Fruit fly (Drosophila melanogaster) whole organism, pupa: ENCODE results near the gene Pli.
A peak's percentile ranks its signal among the peaks of the same experiment; 100 is the strongest.

Experiments
- CG4496 ChIP-seq: fragments of 200-800 bp; sonication (Bioruptor generic); IDR thresholded peaks from 3 replicates; pipeline ENCODE4 v1.3.6; 2022; ENCODE audit warnings: missing biosample characterization, missing genetic modification characterization
- EcR ChIP-seq: fragments of 200-800 bp; sonication (Bioruptor generic); optimal IDR thresholded peaks from 3 replicates; lab custom pipeline; 2019; ENCODE audit warnings: missing biosample characterization, missing genetic modification characterization, mild to moderate bottlenecking, moderate library complexity, missing genetic modification reagents
- Ets98B ChIP-seq: fragments of 200-800 bp; sonication (Bioruptor generic); IDR thresholded peaks from 2 replicates; pipeline ENCODE4 v1.3.6; 2022; ENCODE audit warnings: missing biosample characterization, missing genetic modification characterization
- gl ChIP-seq: fragments of 200-800 bp; sonication (Bioruptor generic); optimal IDR thresholded peaks from 2 replicates; lab custom pipeline; 2018; ENCODE audit warnings: missing biosample characterization, mild to moderate bottlenecking, missing genetic modification characterization

dm6 chr3R:23871720-23872119, 18.1 kb downstream of the Pli start:
- TF ChIP-seq EcR (GFP tag; lab: Kevin White, UChicago), result no peak
- no peak for TF ChIP-seq gl
- TF ChIP-seq Ets98B (GFP tag; lab: Robert Waterston, UW), result 0 out of 2 replicates have a peak, but pooled peaks have one; percentile 8
- TF ChIP-seq CG4496 (GFP tag; lab: Robert Waterston, UW), result no peak
